Fruit fly (Drosophila melanogaster): ENCODE data around the gene betaTub85D.

Gene betaTub85D

dm6 chr3R:9428988-9429387, 18.9 kb upstream of the betaTub85D start (continued):
- TF ChIP-seq Nf-YB (GFP tag; optimal IDR thresholded peaks at IDR 0.05) = peak; percentile 41
- no peak for TF ChIP-seq Stat92E (GFP tag; optimal IDR thresholded peaks at IDR 0.05)
- TF ChIP-seq CG32532 (GFP tag; IDR thresholded peaks at IDR 0.05) = peak; percentile 73
- TF ChIP-seq CG31224 (GFP tag; IDR thresholded peaks at IDR 0.05) = peak; percentile 31; the same call in 1 of the 2 replicates
- TF ChIP-seq CG7372 (GFP tag; IDR thresholded peaks at IDR 0.05) = peak; percentile 36; the same call in 1 of the 2 replicates
- peak; percentile 62 for TF ChIP-seq vvl (GFP tag; IDR thresholded peaks at IDR 0.05)
- no peak for TF ChIP-seq CG8388 (GFP tag; optimal IDR thresholded peaks at IDR 0.05)
- peak; percentile 34 for TF ChIP-seq ash1 (GFP tag; optimal IDR thresholded peaks at IDR 0.05)
- no peak for TF ChIP-seq croc (GFP tag; conservative IDR thresholded peaks at IDR 0.05)
- peak; percentile 30 for TF ChIP-seq CG12744 (GFP tag; optimal IDR thresholded peaks at IDR 0.05)
- no peak for TF ChIP-seq CG2116 (GFP tag; optimal IDR thresholded peaks at IDR 0.05)
- TF ChIP-seq bab2 (GFP tag; optimal IDR thresholded peaks at IDR 0.05) = peak; percentile 55
- TF ChIP-seq CG5245 (GFP tag; optimal IDR thresholded peaks at IDR 0.05) = peak; percentile 31
- peak; percentile 68 for TF ChIP-seq CG10366 (GFP tag; IDR thresholded peaks at IDR 0.05)
- peak; percentile 76 for TF ChIP-seq Hmr (GFP tag; optimal IDR thresholded peaks at IDR 0.05)
- peak; percentile 43 for TF ChIP-seq az2 (GFP tag; optimal IDR thresholded peaks at IDR 0.05)
- TF ChIP-seq crc (GFP tag; optimal IDR thresholded peaks at IDR 0.05) = peak; percentile 48
- no peak for TF ChIP-seq CG7963 (GFP tag; IDR thresholded peaks at IDR 0.05; ENCODE audit: partially characterized antibody)
- peak; percentile 53 for TF ChIP-seq CG31441 (GFP tag; IDR thresholded peaks at IDR 0.05)
- TF ChIP-seq H2.0 (GFP tag; IDR thresholded peaks at IDR 0.05) = peak; percentile 61; the same call in 1 of the 2 replicates
- TF ChIP-seq Eip74EF (GFP tag; optimal IDR thresholded peaks at IDR 0.05) = peak in 1 of 2 experiments; percentile 33
- no peak for TF ChIP-seq gfzf (GFP tag; optimal IDR thresholded peaks at IDR 0.05)
- TF ChIP-seq cato (GFP tag; optimal IDR thresholded peaks at IDR 0.05; ENCODE audit: borderline replicate concordance) = no peak
- peak; percentile 38 for TF ChIP-seq Atf-2 (GFP tag; optimal IDR thresholded peaks at IDR 0.05)
- no peak for TF ChIP-seq D (optimal IDR thresholded peaks at IDR 0.05)
- no peak for TF ChIP-seq D (GFP tag; optimal IDR thresholded peaks at IDR 0.05)
- peak; percentile 58 for TF ChIP-seq Bteb2 (GFP tag; optimal IDR thresholded peaks at IDR 0.05)
- peak; percentile 50 for TF ChIP-seq CG2712 (tag; optimal IDR thresholded peaks at IDR 0.05)
- TF ChIP-seq HLH4C (GFP tag; IDR thresholded peaks at IDR 0.05; ENCODE audit: partially characterized antibody) = no peak
- peak; percentile 63 to 72 for TF ChIP-seq dpn (GFP tag; optimal IDR thresholded peaks at IDR 0.05)
- no peak for TF ChIP-seq TFAM (GFP tag; optimal IDR thresholded peaks at IDR 0.05)
- TF ChIP-seq CG2202 (tag; optimal IDR thresholded peaks at IDR 0.05) = peak; percentile 20
- TF ChIP-seq CG13123 (GFP tag; optimal IDR thresholded peaks at IDR 0.05) = no peak
- peak; percentile 92 for TF ChIP-seq CG13894 (tag; optimal IDR thresholded peaks at IDR 0.05)
- TF ChIP-seq esg (GFP tag; conservative IDR thresholded peaks at IDR 0.05) = 0 out of 2 replicates have a peak, but pooled peaks have one; percentile 37
- peak; percentile 6 for TF ChIP-seq Max (GFP tag; optimal IDR thresholded peaks at IDR 0.05)
- peak; percentile 74 for TF ChIP-seq onecut (GFP tag; IDR thresholded peaks at IDR 0.05)
- TF ChIP-seq dm (GFP tag; optimal IDR thresholded peaks at IDR 0.05) = peak; percentile 51
- peak; percentile 69 for TF ChIP-seq HLH3B (GFP tag; IDR thresholded peaks at IDR 0.05)
- no peak for TF ChIP-seq prd (optimal IDR thresholded peaks at IDR 0.05)
- TF ChIP-seq prd (GFP tag; IDR thresholded peaks at IDR 0.05) = peak; percentile 54; the same call in 2 of the 3 replicates
- peak; percentile 24; the same call in 1 of the 2 replicates for TF ChIP-seq Adf1 (GFP tag; IDR thresholded peaks at IDR 0.05)
- no peak for TF ChIP-seq Gsc (GFP tag; IDR thresholded peaks at IDR 0.05)
- no peak for TF ChIP-seq Doc2 (GFP tag; IDR thresholded peaks at IDR 0.05)
- TF ChIP-seq Kr (GFP tag; optimal IDR thresholded peaks at IDR 0.05) = no peak
- peak; percentile 7 for TF ChIP-seq CG4424 (GFP tag; optimal IDR thresholded peaks at IDR 0.05)
- TF ChIP-seq CG9876 (GFP tag; optimal IDR thresholded peaks at IDR 0.05) = no peak
- TF ChIP-seq gsb (GFP tag; IDR thresholded peaks at IDR 0.05) = no peak
- peak; percentile 87 for TF ChIP-seq Fer1 (GFP tag; optimal IDR thresholded peaks at IDR 0.05)
- no peak for TF ChIP-seq hbn (GFP tag; IDR thresholded peaks at IDR 0.05; ENCODE audit: partially characterized antibody)
- no peak for TF ChIP-seq Doc3 (GFP tag; IDR thresholded peaks at IDR 0.05; ENCODE audit: partially characterized antibody)

All from whole organism, embryonic.